Fruit fly (Drosophila melanogaster): ENCODE measurements around the gene CG12237.

CG12237 gene

dm6 chrX:19618183-19618740 lies 24.4 kb downstream of the CG12237 start, which contains the start of the genes Pstk and Tim9b (continued):
- TF ChIP-seq zen2 (GFP tag; IDR thresholded peaks at IDR 0.05; ENCODE audit: partially characterized antibody) (peak; percentile 45; the same call in 2 of the 3 replicates), pzg (GFP tag; optimal IDR thresholded peaks at IDR 0.05) (peak; percentile 38), MESR4 (GFP tag; optimal IDR thresholded peaks at IDR 0.05) (peak; percentile 46), CG13287 (GFP tag; IDR thresholded peaks at IDR 0.05; ENCODE audit: partially characterized antibody) (peak; percentile 67), MBD-R2 (GFP tag; IDR thresholded peaks at IDR 0.05) (peak; percentile 54), Hey (tag; optimal IDR thresholded peaks at IDR 0.05) (no peak), CG7963 (GFP tag; IDR thresholded peaks at IDR 0.05; ENCODE audit: partially characterized antibody) (peak; percentile 69), repo (GFP tag; optimal IDR thresholded peaks at IDR 0.05) (no peak), CTCF (GFP tag; optimal IDR thresholded peaks at IDR 0.05) (no peak), CG8359 (GFP tag; optimal IDR thresholded peaks at IDR 0.05; ENCODE audit: borderline replicate concordance) (no peak), CG6813 (GFP tag; optimal IDR thresholded peaks at IDR 0.05) (no peak), Bgb (GFP tag; IDR thresholded peaks at IDR 0.05; ENCODE audit: partially characterized antibody) (peak; percentile 47), Dll (GFP tag; IDR thresholded peaks at IDR 0.05; ENCODE audit: partially characterized antibody) (peak; percentile 49; the same call in 3 of the 4 replicates), caup (GFP tag; optimal IDR thresholded peaks at IDR 0.05; ENCODE audit: severe bottlenecking) (no peak), HLH4C (GFP tag; IDR thresholded peaks at IDR 0.05; ENCODE audit: partially characterized antibody) (peak; percentile 66), tna (GFP tag; IDR thresholded peaks at IDR 0.05; ENCODE audit: partially characterized antibody) (peak; percentile 68), seq (GFP tag; IDR thresholded peaks at IDR 0.05) (no peak), Mrtf (GFP tag; IDR thresholded peaks at IDR 0.05) (no peak), pfk (GFP tag; optimal IDR thresholded peaks at IDR 0.05) (peak; percentile 28), Dp (GFP tag; optimal IDR thresholded peaks at IDR 0.05) (peak; percentile 77), CG3407 (GFP tag; optimal IDR thresholded peaks at IDR 0.05) (no peak), Ssrp (tag; optimal IDR thresholded peaks at IDR 0.05) (no peak), inv (GFP tag; IDR thresholded peaks at IDR 0.05; ENCODE audit: partially characterized antibody) (no peak), CG16813 (GFP tag; IDR thresholded peaks at IDR 0.05; ENCODE audit: partially characterized antibody) (peak; percentile 45; the same call in 1 of the 3 replicates), Doc2 (GFP tag; IDR thresholded peaks at IDR 0.05) (no peak), CG4424 (GFP tag; optimal IDR thresholded peaks at IDR 0.05) (no peak), CG17568 (GFP tag; optimal IDR thresholded peaks at IDR 0.05) (no peak), zfh2 (GFP tag; optimal IDR thresholded peaks at IDR 0.05) (no peak), peb (GFP tag; IDR thresholded peaks at IDR 0.05) (no peak), Pdp1 (GFP tag; optimal IDR thresholded peaks at IDR 0.05) (peak in 1 of 2 experiments; percentile 93), Opbp (GFP tag; IDR thresholded peaks at IDR 0.05; ENCODE audit: partially characterized antibody) (peak; percentile 59; the same call in 2 of the 3 replicates), CG6791 (GFP tag; IDR thresholded peaks at IDR 0.05; ENCODE audit: partially characterized antibody) (peak; percentile 77), hb (GFP tag; IDR thresholded peaks at IDR 0.05; ENCODE audit: partially characterized antibody) (peak; percentile 58; the same call in 2 of the 3 replicates), Mad (GFP tag; optimal IDR thresholded peaks at IDR 0.05) (no peak), grau (tag; optimal IDR thresholded peaks at IDR 0.05) (no peak), CG34224 (GFP tag; IDR thresholded peaks at IDR 0.05; ENCODE audit: partially characterized antibody) (peak; percentile 62), row (GFP tag; IDR thresholded peaks at IDR 0.05) (no peak), Dref (GFP tag; IDR thresholded peaks at IDR 0.05) (peak; percentile 71), BEAF-32 (GFP tag; optimal IDR thresholded peaks at IDR 0.05) (peak; percentile 55), crp (GFP tag; optimal IDR thresholded peaks at IDR 0.05) (peak; percentile 17 to 85), Sry-δ (GFP tag; optimal IDR thresholded peaks at IDR 0.05) (peak; percentile 21), Scr (GFP tag; IDR thresholded peaks at IDR 0.05; ENCODE audit: partially characterized antibody) (peak; percentile 64), nerfin-2 (GFP tag; IDR thresholded peaks at IDR 0.05; ENCODE audit: partially characterized antibody) (peak; percentile 29; the same call in 1 of the 2 replicates)

All from whole organism, embryonic.